Worm (Caenorhabditis elegans) whole organism, L2 larva: Measurements from ENCODE around the gene H39E23.3.

Experiments used
- ama-1 ChIP-seq: fragments of 150-350 bp; optimal IDR thresholded peaks from 2 replicates; lab custom pipeline; 2018; ENCODE audit warnings: inconsistent platforms
- blmp-1 ChIP-seq: sonication (generic microtip); optimal IDR thresholded peaks from 2 replicates; lab custom pipeline; 2017; ENCODE audit warnings: missing genetic modification characterization, mild to moderate bottlenecking, missing compliant biosample characterization, antibody characterized with exemption, moderate library complexity; ENCODE audit not compliant: insufficient read depth
- dmd-4 ChIP-seq: sonication (generic microtip); optimal IDR thresholded peaks from 2 replicates; lab custom pipeline; 2017; ENCODE audit warnings: missing biosample characterization, missing genetic modification characterization
- elt-3 ChIP-seq: sonication (generic microtip); optimal IDR thresholded peaks from 2 replicates; lab custom pipeline; 2017; ENCODE audit warnings: missing biosample characterization, missing genetic modification characterization
- fos-1 ChIP-seq: fragments of 150-350 bp; optimal IDR thresholded peaks from 2 replicates; lab custom pipeline; 2014; ENCODE audit warnings: missing biosample characterization, missing genetic modification characterization
- nhr-11 ChIP-seq: fragments of 150-350 bp; optimal IDR thresholded peaks from 2 replicates; lab custom pipeline; 2014; ENCODE audit warnings: missing biosample characterization, missing genetic modification characterization
- nhr-129 ChIP-seq: fragments of 150-350 bp; optimal IDR thresholded peaks from 2 replicates; lab custom pipeline; 2014; ENCODE audit warnings: missing biosample characterization, missing genetic modification characterization
- nhr-23 ChIP-seq: fragments of 150-350 bp; optimal IDR thresholded peaks from 2 replicates; lab custom pipeline; 2014; ENCODE audit warnings: missing biosample characterization, missing genetic modification reagents, missing genetic modification characterization
- nhr-25 ChIP-seq: fragments of 150-350 bp; sonication (generic microtip); optimal IDR thresholded peaks from 3 replicates; lab custom pipeline; 2014; ENCODE audit warnings: missing biosample characterization, missing genetic modification characterization
- unc-39 ChIP-seq: fragments of 150-350 bp; optimal IDR thresholded peaks from 2 replicates; lab custom pipeline; 2014; ENCODE audit warnings: missing biosample characterization, missing genetic modification characterization
- ztf-11 ChIP-seq: sonication (generic microtip); optimal IDR thresholded peaks from 2 replicates; lab custom pipeline; 2017; ENCODE audit warnings: missing biosample characterization, missing genetic modification characterization

ce11 chrV:14098519-14098918, 9.1 kb upstream of the H39E23.3 start, which contains the start of the genes D1086.2 and D1086.1:
- TF ChIP-seq ztf-11 (tag; lab: Kevin White, UChicago) (no peak), nhr-129 (tag; lab: Kevin White, UChicago) (peak; percentile 23), ama-1 (lab: Kevin White, UChicago) (no peak), nhr-23 (tag; lab: Kevin White, UChicago) (no peak), nhr-11 (no peak), blmp-1 (tag; lab: Kevin White, UChicago) (no peak), unc-39 (tag; lab: Kevin White, UChicago) (no peak), nhr-25 (tag; lab: Kevin White, UChicago) (no peak), fos-1 (tag; lab: Kevin White, UChicago) (no peak), elt-3 (tag; lab: Kevin White, UChicago) (no peak), dmd-4 (tag; lab: Kevin White, UChicago) (no peak)
